Fruit fly (Drosophila melanogaster) whole organism, embryonic: Measurements from ENCODE around the gene CG42852.

ENCODE experiments used
- Asciz ChIP-seq: fragments of 200-800 bp; sonication (Bioruptor generic); optimal IDR thresholded peaks from 2 replicates; lab custom pipeline; 2017; ENCODE audit warnings: missing biosample characterization, mild to moderate bottlenecking, missing genetic modification characterization, missing genetic modification reagents
- Atf-2 ChIP-seq: fragments of 200-800 bp; sonication (Bioruptor generic); optimal IDR thresholded peaks from 2 replicates; lab custom pipeline; 2016; ENCODE audit warnings: missing biosample characterization, missing genetic modification characterization
- BtbVII ChIP-seq: fragments of 200-800 bp; sonication (Bioruptor generic); optimal IDR thresholded peaks from 3 replicates; lab custom pipeline; 2017; ENCODE audit warnings: missing biosample characterization, mild to moderate bottlenecking, missing genetic modification characterization
- CG10565 ChIP-seq: fragments of 200-800 bp; sonication (Bioruptor generic); optimal IDR thresholded peaks from 3 replicates; lab custom pipeline; 2016; ENCODE audit warnings: missing biosample characterization, mild to moderate bottlenecking, missing genetic modification characterization
- CG11504 ChIP-seq: fragments of 200-800 bp; sonication (Bioruptor generic); optimal IDR thresholded peaks from 3 replicates; lab custom pipeline; 2019; ENCODE audit warnings: missing biosample characterization, mild to moderate bottlenecking, missing genetic modification characterization, moderate library complexity
- CG12744 ChIP-seq: fragments of 200-800 bp; sonication (Bioruptor generic); optimal IDR thresholded peaks from 2 replicates; lab custom pipeline; 2016; ENCODE audit warnings: missing biosample characterization, missing genetic modification characterization
- CG14860 ChIP-seq: fragments of 200-800 bp; sonication (Bioruptor generic); IDR thresholded peaks from 3 replicates; pipeline ENCODE4 v1.3.6; 2022; ENCODE audit warnings: missing biosample characterization, missing genetic modification characterization; ENCODE audit not compliant: partially characterized antibody
- CG16815 ChIP-seq: fragments of 200-800 bp; sonication (Bioruptor generic); optimal IDR thresholded peaks from 3 replicates; lab custom pipeline; 2017; ENCODE audit warnings: missing biosample characterization, mild to moderate bottlenecking, missing genetic modification characterization
- CG17568 ChIP-seq: fragments of 200-800 bp; sonication (Bioruptor generic); optimal IDR thresholded peaks from 2 replicates; lab custom pipeline; 2018; ENCODE audit warnings: missing biosample characterization, mild to moderate bottlenecking, missing genetic modification characterization, moderate library complexity
- CG17912 ChIP-seq: fragments of 200-800 bp; sonication (Bioruptor generic); optimal IDR thresholded peaks from 2 replicates; lab custom pipeline; 2018; ENCODE audit warnings: missing biosample characterization, mild to moderate bottlenecking, missing genetic modification characterization
- CG31441 ChIP-seq: fragments of 200-800 bp; sonication (Bioruptor generic); IDR thresholded peaks from 2 replicates; pipeline ENCODE4 v1.3.6; 2022; ENCODE audit warnings: missing biosample characterization, missing genetic modification characterization
- CG32772 ChIP-seq: fragments of 200-800 bp; sonication (Bioruptor generic); IDR thresholded peaks from 2 replicates; pipeline ENCODE4 v1.3.6; 2022; ENCODE audit warnings: missing biosample characterization, missing genetic modification characterization
- CG34376 ChIP-seq: fragments of 200-800 bp; sonication (Bioruptor generic); optimal IDR thresholded peaks from 2 replicates; lab custom pipeline; 2018; ENCODE audit warnings: missing biosample characterization, mild to moderate bottlenecking, missing genetic modification characterization
- CG4404 ChIP-seq: fragments of 200-800 bp; sonication (Bioruptor generic); IDR thresholded peaks from 2 replicates; pipeline ENCODE4 v1.3.6; 2022; ENCODE audit warnings: missing biosample characterization, missing genetic modification characterization
- CG7271 ChIP-seq: fragments of 200-800 bp; sonication (Bioruptor generic); optimal IDR thresholded peaks from 2 replicates; lab custom pipeline; 2018; ENCODE audit warnings: missing biosample characterization, mild to moderate bottlenecking, missing genetic modification characterization, moderate library complexity
- Camta ChIP-seq: fragments of 200-800 bp; sonication (Bioruptor generic); optimal IDR thresholded peaks from 2 replicates; lab custom pipeline; 2016; ENCODE audit warnings: missing biosample characterization, missing genetic modification characterization
- D ChIP-seq, 2 experiments: fragments of 200-800 bp in 1 of 2; fragments of >200 bp in 1 of 2; sonication (Bioruptor generic) in 1 of 2; optimal IDR thresholded peaks; 2 replicates in 1 of 2; 3 replicates in 1 of 2; lab custom pipeline; 2017; ENCODE audit warnings: mild to moderate bottlenecking in 1 of 2, missing biosample characterization in 1 of 2, missing genetic modification characterization in 1 of 2, missing genetic modification reagents in 1 of 2
- Dad ChIP-seq: fragments of 200-800 bp; sonication (Bioruptor generic); optimal IDR thresholded peaks from 3 replicates; lab custom pipeline; 2016; ENCODE audit warnings: missing biosample characterization, missing genetic modification characterization
- Dek ChIP-seq: fragments of 200-800 bp; sonication (Bioruptor generic); optimal IDR thresholded peaks from 3 replicates; lab custom pipeline; 2019; ENCODE audit warnings: missing biosample characterization, mild to moderate bottlenecking, missing genetic modification characterization, moderate library complexity
- Dip2 ChIP-seq: fragments of 200-800 bp; sonication (Bioruptor generic); IDR thresholded peaks from 2 replicates; pipeline ENCODE4 v1.3.6; 2022; ENCODE audit warnings: missing biosample characterization, missing genetic modification characterization
- Eip74EF ChIP-seq, 2 experiments: fragments of 200-800 bp in 1 of 2; fragments of >200 bp in 1 of 2; sonication (Bioruptor generic) in 1 of 2; optimal IDR thresholded peaks; 2 replicates each; lab custom pipeline; 2017 to 2019; ENCODE audit warnings: missing biosample characterization in 2 of 2, missing genetic modification characterization in 2 of 2, mild to moderate bottlenecking in 1 of 2, moderate library complexity in 1 of 2
- Gug ChIP-seq: fragments of 200-800 bp; sonication (Bioruptor generic); IDR thresholded peaks from 4 replicates; pipeline ENCODE4 v1.3.6; 2022; ENCODE audit warnings: missing biosample characterization, missing genetic modification characterization
- Mad ChIP-seq: fragments of 200-800 bp; sonication (Bioruptor generic); optimal IDR thresholded peaks from 2 replicates; lab custom pipeline; 2016; ENCODE audit warnings: missing biosample characterization, missing genetic modification characterization
- Rfx ChIP-seq: fragments of 200-800 bp; sonication (Bioruptor generic); IDR thresholded peaks from 2 replicates; pipeline ENCODE4 v1.3.6; 2022; ENCODE audit warnings: missing biosample characterization, missing genetic modification characterization
- Side ChIP-seq: fragments of 200-800 bp; sonication (Bioruptor generic); optimal IDR thresholded peaks from 2 replicates; lab custom pipeline; 2016; ENCODE audit warnings: missing biosample characterization, missing genetic modification characterization
- Xrp1 ChIP-seq: fragments of 200-800 bp; sonication (Bioruptor generic); IDR thresholded peaks from 2 replicates; pipeline ENCODE4 v1.3.6; 2022; ENCODE audit warnings: missing biosample characterization, missing genetic modification characterization
- ash1 ChIP-seq: fragments of 200-800 bp; sonication (Bioruptor generic); optimal IDR thresholded peaks from 2 replicates; lab custom pipeline; 2018; ENCODE audit warnings: missing biosample characterization, mild to moderate bottlenecking, missing genetic modification characterization
- bab2 ChIP-seq: fragments of 200-800 bp; sonication (Bioruptor generic); optimal IDR thresholded peaks from 2 replicates; lab custom pipeline; 2016; ENCODE audit warnings: missing biosample characterization, missing genetic modification characterization
- bcd ChIP-seq: fragments of 200-800 bp; sonication (Bioruptor generic); optimal IDR thresholded peaks from 2 replicates; lab custom pipeline; 2017; ENCODE audit warnings: missing biosample characterization, mild to moderate bottlenecking, missing genetic modification characterization
- bowl ChIP-seq: fragments of 200-800 bp; sonication (Bioruptor generic); IDR thresholded peaks from 2 replicates; pipeline ENCODE4 v1.3.6; 2022; ENCODE audit warnings: missing biosample characterization, missing genetic modification characterization
- cato ChIP-seq: fragments of 200-800 bp; sonication (Bioruptor generic); optimal IDR thresholded peaks from 2 replicates; lab custom pipeline; 2016; ENCODE audit warnings: missing biosample characterization, missing genetic modification characterization, borderline replicate concordance
- crp ChIP-seq, 2 experiments: fragments of 200-800 bp; sonication (Bioruptor generic); optimal IDR thresholded peaks; 2 replicates in 1 of 2; 3 replicates in 1 of 2; lab custom pipeline; 2017; ENCODE audit warnings: missing biosample characterization in 2 of 2, missing genetic modification characterization in 2 of 2, mild to moderate bottlenecking in 1 of 2, moderate library complexity in 1 of 2
- da ChIP-seq: fragments of 200-800 bp; sonication (Bioruptor generic); optimal IDR thresholded peaks from 2 replicates; lab custom pipeline; 2016; ENCODE audit warnings: missing biosample characterization, missing genetic modification characterization
- dmrt99B ChIP-seq: fragments of 200-800 bp; sonication (Bioruptor generic); optimal IDR thresholded peaks from 2 replicates; lab custom pipeline; 2018; ENCODE audit warnings: missing biosample characterization, mild to moderate bottlenecking, missing genetic modification characterization, moderate library complexity
- eve ChIP-seq, 2 experiments: fragments of >200 bp; optimal IDR thresholded peaks; 2 replicates each; lab custom pipeline; 2017; ENCODE audit warnings: missing biosample characterization in 2 of 2, missing genetic modification characterization in 2 of 2
- eyg ChIP-seq: fragments of 200-800 bp; sonication (Bioruptor generic); optimal IDR thresholded peaks from 3 replicates; lab custom pipeline; 2016; ENCODE audit warnings: missing biosample characterization, missing genetic modification characterization
- fd102C ChIP-seq: fragments of 200-800 bp; sonication (Bioruptor generic); optimal IDR thresholded peaks from 2 replicates; lab custom pipeline; 2018; ENCODE audit warnings: missing biosample characterization, mild to moderate bottlenecking, missing genetic modification characterization, moderate library complexity
- fd64A ChIP-seq: fragments of 200-800 bp; sonication (Bioruptor generic); optimal IDR thresholded peaks from 3 replicates; lab custom pipeline; 2018; ENCODE audit warnings: missing biosample characterization, mild to moderate bottlenecking, missing genetic modification characterization
- ham ChIP-seq: fragments of 200-800 bp; sonication (Bioruptor generic); IDR thresholded peaks from 2 replicates; pipeline ENCODE4 v1.3.6; 2022; ENCODE audit warnings: missing biosample characterization, missing genetic modification characterization
- inv ChIP-seq: fragments of 200-800 bp; sonication (Bioruptor generic); IDR thresholded peaks from 2 replicates; pipeline ENCODE4 v1.3.6; 2022; ENCODE audit warnings: missing biosample characterization, missing genetic modification characterization; ENCODE audit not compliant: partially characterized antibody
- mld ChIP-seq: fragments of 200-800 bp; sonication (Bioruptor generic); IDR thresholded peaks from 3 replicates; pipeline ENCODE4 v1.3.6; 2022; ENCODE audit warnings: missing biosample characterization, missing genetic modification characterization; ENCODE audit not compliant: partially characterized antibody
- pan ChIP-seq, 4 experiments: fragments of >200 bp in 3 of 4; fragments of 200-800 bp in 1 of 4; sonication (Bioruptor generic) in 1 of 4; optimal IDR thresholded peaks in 3 of 4; IDR thresholded peaks in 1 of 4; 2 replicates each; pipeline versions ENCODE4 v1.3.6 to Lab custom; 2017 to 2022; ENCODE audit warnings: missing biosample characterization in 2 of 4, missing genetic modification characterization in 2 of 4, mixed read lengths in 1 of 4
- phol ChIP-seq: fragments of 200-800 bp; sonication (Bioruptor generic); optimal IDR thresholded peaks from 3 replicates; lab custom pipeline; 2018; ENCODE audit warnings: missing biosample characterization, mild to moderate bottlenecking, missing genetic modification characterization, moderate library complexity
- salm ChIP-seq: fragments of 200-800 bp; sonication (Bioruptor generic); optimal IDR thresholded peaks from 2 replicates; lab custom pipeline; 2018; ENCODE audit warnings: missing biosample characterization, mild to moderate bottlenecking, missing genetic modification characterization
- sr ChIP-seq: fragments of 200-800 bp; sonication (Bioruptor generic); IDR thresholded peaks from 3 replicates; pipeline ENCODE4 v1.3.6; 2022; ENCODE audit warnings: missing biosample characterization, missing genetic modification characterization
- tgo ChIP-seq: fragments of 200-800 bp; sonication (Bioruptor generic); IDR thresholded peaks from 3 replicates; pipeline ENCODE4 v1.3.6; 2022; ENCODE audit warnings: missing biosample characterization, missing genetic modification characterization
- toy ChIP-seq: fragments of 200-800 bp; sonication (Bioruptor generic); IDR thresholded peaks from 2 replicates; pipeline ENCODE4 v1.3.6; 2022; ENCODE audit warnings: missing biosample characterization, missing genetic modification characterization
- trem ChIP-seq: fragments of 200-800 bp; optimal IDR thresholded peaks from 3 replicates; lab custom pipeline; 2019; ENCODE audit warnings: missing biosample characterization, mild to moderate bottlenecking, missing genetic modification characterization, moderate library complexity
- usp ChIP-seq: fragments of >200 bp; optimal IDR thresholded peaks from 2 replicates; lab custom pipeline; 2017; ENCODE audit warnings: missing biosample characterization, missing genetic modification characterization
- zfh1 ChIP-seq: fragments of 200-800 bp; sonication (Bioruptor generic); IDR thresholded peaks from 3 replicates; pipeline ENCODE4 v1.3.6; 2022; ENCODE audit warnings: missing biosample characterization, missing genetic modification characterization

Gene CG42852

DNA sequence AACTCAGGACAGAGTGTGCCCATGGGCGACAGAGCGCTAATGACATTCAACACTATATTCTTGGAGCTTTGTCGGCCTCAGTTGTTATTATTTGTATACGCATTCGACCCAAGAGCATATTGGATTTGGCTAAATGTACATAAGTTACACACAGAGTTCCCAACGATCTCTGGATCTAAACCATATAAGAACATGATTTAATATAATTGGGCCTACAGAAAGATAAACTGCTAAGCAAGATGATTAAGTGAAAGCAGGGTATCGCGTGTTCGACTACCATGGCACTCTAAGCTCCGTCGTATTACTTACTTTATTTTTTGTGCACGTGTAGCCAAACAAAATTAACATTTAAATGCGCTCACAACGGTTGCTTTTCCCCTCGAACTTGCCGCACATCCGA, 5.0 kb downstream of the CG42852 start (continued):
- TF ChIP-seq crp (GFP tag; optimal IDR thresholded peaks at IDR 0.05; lab: Kevin White, UChicago) (no peak), CG31441 (GFP tag; lab: Robert Waterston, UW) (peak; percentile 55), BtbVII (GFP tag; lab: Kevin White, UChicago) (no peak), da (GFP tag; lab: Kevin White, UChicago) (no peak), eyg (no peak), fd102C (GFP tag; lab: Kevin White, UChicago) (no peak), usp (GFP tag; lab: Kevin White, UChicago) (no peak), Eip74EF (GFP tag; optimal IDR thresholded peaks at IDR 0.05; lab: Kevin White, UChicago) (peak in 1 of 2 experiments; percentile 1), Mad (GFP tag; lab: Kevin White, UChicago) (no peak), mld (GFP tag; lab: Robert Waterston, UW) (no peak), CG16815 (GFP tag; lab: Kevin White, UChicago) (no peak), pan (optimal IDR thresholded peaks at IDR 0.05; lab: Kevin White, UChicago) (no peak), pan (GFP tag; optimal IDR thresholded peaks at IDR 0.05 in 1 of 2, IDR thresholded peaks at IDR 0.05 in 1 of 2) (no peak), Dad (GFP tag; lab: Kevin White, UChicago) (no peak), phol (tag; lab: Kevin White, UChicago) (peak; percentile 49), Camta (no peak), Asciz (no peak), CG32772 (GFP tag; lab: Robert Waterston, UW) (no peak), eve (GFP tag; optimal IDR thresholded peaks at IDR 0.05; lab: Kevin White, UChicago) (peak in 1 of 2 experiments; percentile 78), Xrp1 (GFP tag; lab: Robert Waterston, UW) (peak; percentile 47; the same call in 1 of the 2 replicates), salm (no peak), CG4404 (GFP tag; lab: Robert Waterston, UW) (no peak), ash1 (GFP tag; lab: Kevin White, UChicago) (no peak), zfh1 (no peak), CG34376 (GFP tag; lab: Kevin White, UChicago) (no peak), dmrt99B (tag; lab: Kevin White, UChicago) (peak; percentile 57), Rfx (GFP tag; lab: Robert Waterston, UW) (no peak), tgo (GFP tag; lab: Robert Waterston, UW) (no peak; the same call in 2 of the 3 replicates), bab2 (GFP tag; lab: Kevin White, UChicago) (peak; percentile 21), CG17568 (GFP tag; lab: Kevin White, UChicago) (peak; percentile 23), CG7271 (tag; lab: Kevin White, UChicago) (no peak), CG14860 (GFP tag; lab: Robert Waterston, UW) (no peak), sr (GFP tag; lab: Robert Waterston, UW) (no peak), CG10565 (GFP tag; lab: Kevin White, UChicago) (no peak), CG17912 (no peak), Dek (tag; lab: Kevin White, UChicago) (no peak), bcd (GFP tag; lab: Kevin White, UChicago) (peak; percentile 9), ham (GFP tag; lab: Robert Waterston, UW) (no peak), cato (GFP tag; lab: Kevin White, UChicago) (no peak), Dip2 (no peak), bowl (GFP tag; lab: Robert Waterston, UW) (no peak), CG12744 (no peak), D (optimal IDR thresholded peaks at IDR 0.05; lab: Kevin White, UChicago) (no peak), D (GFP tag; optimal IDR thresholded peaks at IDR 0.05; lab: Kevin White, UChicago) (peak; percentile 42), Side (GFP tag; lab: Kevin White, UChicago) (no peak), fd64A (GFP tag; lab: Kevin White, UChicago) (peak; percentile 5), toy (GFP tag; lab: Robert Waterston, UW) (no peak), inv (no peak), CG11504 (tag; lab: Kevin White, UChicago) (peak; percentile 61), trem (tag; lab: Kevin White, UChicago) (peak; percentile 11), Gug (GFP tag; lab: Robert Waterston, UW) (no peak), Atf-2 (GFP tag; lab: Kevin White, UChicago) (peak; percentile 39)
